Worm (Caenorhabditis elegans) whole organism, young adult: Measurements from ENCODE around the gene bed-2.

ENCODE experiments used
- B0019.2 ChIP-seq: fragments of 200-800 bp; sonication (Bioruptor generic); conservative IDR thresholded peaks from 2 replicates; pipeline ENCODE4 v1.3.6; 2022; ENCODE audit warnings: missing genetic modification reagents, missing genetic modification characterization, missing compliant biosample characterization
- F23B12.7 ChIP-seq: sonication (generic microtip); optimal IDR thresholded peaks from 2 replicates; lab custom pipeline; 2017; ENCODE audit warnings: missing genetic modification characterization, mild to moderate bottlenecking, missing compliant biosample characterization, antibody characterized with exemption, moderate library complexity; ENCODE audit not compliant: insufficient read depth
- F33H1.4 ChIP-seq: fragments of 200-800 bp; sonication (Bioruptor generic); IDR thresholded peaks from 2 replicates; pipeline ENCODE4 v1.3.6; 2022; ENCODE audit warnings: missing genetic modification reagents, missing genetic modification characterization, missing compliant biosample characterization
- F49E8.2 ChIP-seq: sonication (generic microtip); optimal IDR thresholded peaks from 3 replicates; lab custom pipeline; 2017; ENCODE audit warnings: missing genetic modification characterization, mild to moderate bottlenecking, missing compliant biosample characterization, antibody characterized with exemption, moderate library complexity; ENCODE audit not compliant: insufficient read depth
- F52B5.7 ChIP-seq: sonication (generic microtip); optimal IDR thresholded peaks from 2 replicates; lab custom pipeline; 2016; ENCODE audit warnings: mild to moderate bottlenecking, missing genetic modification characterization, missing compliant biosample characterization
- F55B11.4 ChIP-seq: sonication (generic microtip); optimal IDR thresholded peaks from 2 replicates; lab custom pipeline; 2016; ENCODE audit warnings: missing compliant biosample characterization, missing genetic modification characterization, borderline replicate concordance; ENCODE audit not compliant: insufficient read depth
- K12H6.12 ChIP-seq: fragments of 200-800 bp; sonication (Bioruptor generic); optimal IDR thresholded peaks from 2 replicates; lab custom pipeline; 2018; ENCODE audit warnings: mild to moderate bottlenecking, missing genetic modification characterization, missing compliant biosample characterization
- T07F8.4 ChIP-seq: sonication (generic microtip); optimal IDR thresholded peaks from 2 replicates; lab custom pipeline; 2016; ENCODE audit warnings: mild to moderate bottlenecking, missing genetic modification characterization, moderate library complexity, missing compliant biosample characterization
- Y53G8AR.9 ChIP-seq: fragments of 200-800 bp; sonication (Bioruptor generic); conservative IDR thresholded peaks from 2 replicates; pipeline ENCODE4 v1.3.6; 2022; ENCODE audit warnings: missing genetic modification reagents, missing genetic modification characterization, missing compliant biosample characterization
- Y79H2A.3 ChIP-seq: fragments of 200-800 bp; sonication (Bioruptor generic); conservative IDR thresholded peaks from 2 replicates; pipeline ENCODE4 v1.3.6; 2022; ENCODE audit warnings: missing genetic modification reagents, missing genetic modification characterization, missing compliant biosample characterization
- ama-1 ChIP-seq, 3 experiments: fragments of 150-350 bp in 1 of 3; sonication (generic microtip) in 2 of 3; optimal IDR thresholded peaks; 2 replicates each; lab custom pipeline; 2014 to 2018; ENCODE audit warnings: missing biosample characterization in 2 of 3, missing genetic modification characterization in 2 of 3, missing genetic modification reagents in 2 of 3
- aptf-3 ChIP-seq: fragments of 200-800 bp; sonication (Bioruptor generic); IDR thresholded peaks from 2 replicates; pipeline ENCODE4 v1.3.6; 2022; ENCODE audit warnings: missing genetic modification characterization, missing compliant biosample characterization
- attf-5 ChIP-seq: fragments of 200-800 bp; sonication (Bioruptor generic); optimal IDR thresholded peaks from 2 replicates; lab custom pipeline; 2018; ENCODE audit warnings: mild to moderate bottlenecking, missing genetic modification characterization, missing compliant biosample characterization
- bed-1 ChIP-seq: fragments of 200-800 bp; sonication (Bioruptor generic); IDR thresholded peaks from 2 replicates; pipeline ENCODE4 v1.3.6; 2022; ENCODE audit warnings: missing genetic modification reagents, missing genetic modification characterization, missing compliant biosample characterization
- bed-2 ChIP-seq: fragments of 200-800 bp; sonication (Bioruptor generic); IDR thresholded peaks from 2 replicates; pipeline ENCODE4 v1.3.6; 2022; ENCODE audit warnings: missing genetic modification reagents, missing genetic modification characterization, missing compliant biosample characterization
- ccch-3 ChIP-seq: fragments of 200-800 bp; sonication (Bioruptor generic); optimal IDR thresholded peaks from 2 replicates; lab custom pipeline; 2018; ENCODE audit warnings: mild to moderate bottlenecking, missing genetic modification characterization, missing compliant biosample characterization
- cebp-1 ChIP-seq, 2 experiments: fragments of 200-800 bp in 1 of 2; sonication (Bioruptor generic) in 1 of 2; sonication (generic microtip) in 1 of 2; IDR thresholded peaks in 1 of 2; optimal IDR thresholded peaks in 1 of 2; 2 replicates each; pipeline versions ENCODE4 v1.3.6 to Lab custom; 2017 to 2022; ENCODE audit warnings: missing compliant biosample characterization in 2 of 2, missing genetic modification characterization in 2 of 2, mild to moderate bottlenecking in 1 of 2, missing genetic modification reagents in 1 of 2, moderate library complexity in 1 of 2
- ceh-100 ChIP-seq: fragments of 200-800 bp; sonication (Bioruptor generic); IDR thresholded peaks from 2 replicates; pipeline ENCODE4 v1.3.6; 2022; ENCODE audit warnings: missing genetic modification reagents, missing genetic modification characterization, missing compliant biosample characterization
- ceh-91 ChIP-seq: fragments of 200-800 bp; sonication (Bioruptor generic); IDR thresholded peaks from 2 replicates; pipeline ENCODE4 v1.3.6; 2022; ENCODE audit warnings: missing genetic modification reagents, missing genetic modification characterization, missing compliant biosample characterization
- chd-7 ChIP-seq: sonication (generic microtip); optimal IDR thresholded peaks from 2 replicates; lab custom pipeline; 2016; ENCODE audit warnings: mild to moderate bottlenecking, missing genetic modification characterization, moderate library complexity, missing compliant biosample characterization
- die-1 ChIP-seq: sonication (generic microtip); optimal IDR thresholded peaks from 2 replicates; lab custom pipeline; 2016; ENCODE audit warnings: missing genotype, mild to moderate bottlenecking, missing genetic modification characterization, missing compliant biosample characterization
- efl-1 ChIP-seq: fragments of 150-350 bp; optimal IDR thresholded peaks from 2 replicates; lab custom pipeline; 2014; ENCODE audit warnings: missing biosample characterization, missing genetic modification reagents, missing genetic modification characterization
- egl-44 ChIP-seq: fragments of 200-800 bp; sonication (Bioruptor generic); IDR thresholded peaks from 2 replicates; pipeline ENCODE4 v1.3.6; 2022; ENCODE audit warnings: missing genetic modification reagents, missing genetic modification characterization, missing compliant biosample characterization
- ets-4 ChIP-seq: fragments of 200-800 bp; sonication (Bioruptor generic); optimal IDR thresholded peaks from 2 replicates; lab custom pipeline; 2018; ENCODE audit warnings: mild to moderate bottlenecking, missing genetic modification characterization, missing compliant biosample characterization
- him-1 ChIP-seq: sonication (generic microtip); optimal IDR thresholded peaks from 2 replicates; lab custom pipeline; 2016; ENCODE audit warnings: missing genotype, missing genetic modification reagents, missing genetic modification characterization, missing compliant biosample characterization
- hlh-12 ChIP-seq: sonication (generic microtip); optimal IDR thresholded peaks from 2 replicates; lab custom pipeline; 2016; ENCODE audit warnings: missing genetic modification characterization, missing compliant biosample characterization
- lag-1 ChIP-seq: fragments of 200-800 bp; sonication (Bioruptor generic); IDR thresholded peaks from 2 replicates; pipeline ENCODE4 v1.3.6; 2022; ENCODE audit warnings: missing genetic modification reagents, missing genetic modification characterization, missing compliant biosample characterization
- let-526 ChIP-seq: fragments of 200-800 bp; sonication (Bioruptor generic); IDR thresholded peaks from 2 replicates; pipeline ENCODE4 v1.3.6; 2022; ENCODE audit warnings: missing genetic modification reagents, missing genetic modification characterization, missing compliant biosample characterization
- lir-1 ChIP-seq: fragments of 200-800 bp; sonication (Bioruptor generic); conservative IDR thresholded peaks from 2 replicates; pipeline ENCODE4 v1.3.6; 2022; ENCODE audit warnings: missing genetic modification reagents, missing genetic modification characterization, missing compliant biosample characterization
- madf-10 ChIP-seq: sonication (generic microtip); optimal IDR thresholded peaks from 2 replicates; lab custom pipeline; 2016; ENCODE audit warnings: mild to moderate bottlenecking, missing genetic modification characterization, missing compliant biosample characterization
- mcd-1 ChIP-seq: fragments of 200-800 bp; sonication (Bioruptor generic); IDR thresholded peaks from 2 replicates; pipeline ENCODE4 v1.3.6; 2022; ENCODE audit warnings: missing genetic modification reagents, missing genetic modification characterization, missing compliant biosample characterization
- nfya-1 ChIP-seq: sonication (generic microtip); optimal IDR thresholded peaks from 2 replicates; lab custom pipeline; 2017; ENCODE audit warnings: antibody characterized with exemption, missing compliant biosample characterization, missing genetic modification characterization, borderline replicate concordance; ENCODE audit not compliant: insufficient read depth
- nhr-80 ChIP-seq: sonication (generic microtip); optimal IDR thresholded peaks from 2 replicates; lab custom pipeline; 2016; ENCODE audit warnings: missing genetic modification characterization, missing compliant biosample characterization
- pbrm-1 ChIP-seq: fragments of 200-800 bp; sonication (Bioruptor generic); IDR thresholded peaks from 2 replicates; pipeline ENCODE4 v1.3.6; 2022; ENCODE audit warnings: missing genetic modification reagents, missing genetic modification characterization, missing compliant biosample characterization
- rec-8 ChIP-seq, 2 experiments: sonication (generic microtip); optimal IDR thresholded peaks; 2 replicates each; lab custom pipeline; 2016; ENCODE audit warnings: mild to moderate bottlenecking in 2 of 2, missing genetic modification characterization in 2 of 2, missing genetic modification reagents in 2 of 2, missing genotype in 2 of 2, missing biosample characterization in 1 of 2, missing compliant biosample characterization in 1 of 2, moderate library complexity in 1 of 2
- repo-1 ChIP-seq: sonication (generic microtip); optimal IDR thresholded peaks from 2 replicates; lab custom pipeline; 2017; ENCODE audit warnings: mild to moderate bottlenecking, missing genetic modification characterization, missing compliant biosample characterization
- snpc-1.3 ChIP-seq: sonication (generic microtip); optimal IDR thresholded peaks from 2 replicates; lab custom pipeline; 2017; ENCODE audit warnings: missing genetic modification characterization, mild to moderate bottlenecking, missing compliant biosample characterization, antibody characterized with exemption, moderate library complexity, missing genotype, missing genetic modification reagents; ENCODE audit not compliant: insufficient read depth
- snpc-4 ChIP-seq, 5 experiments: fragments of 150-350 bp in 1 of 5; sonication (generic microtip) in 4 of 5; optimal IDR thresholded peaks; 2 replicates each; lab custom pipeline; 2014 to 2018; ENCODE audit warnings: missing genetic modification characterization in 5 of 5, missing biosample characterization in 3 of 5, antibody characterized with exemption in 2 of 5, mild to moderate bottlenecking in 2 of 5, missing compliant biosample characterization in 2 of 5, missing genotype in 2 of 5, moderate library complexity in 2 of 5, missing genetic modification reagents in 1 of 5
- tbx-9 ChIP-seq: sonication (generic microtip); optimal IDR thresholded peaks from 2 replicates; lab custom pipeline; 2016; ENCODE audit warnings: borderline replicate concordance, missing genetic modification characterization, inconsistent platforms, missing compliant biosample characterization
- unc-130 ChIP-seq: sonication (generic microtip); optimal IDR thresholded peaks from 2 replicates; lab custom pipeline; 2016; ENCODE audit warnings: missing genetic modification reagents, missing genetic modification characterization, missing compliant biosample characterization
- xnd-1 ChIP-seq: sonication (generic microtip); optimal IDR thresholded peaks from 2 replicates; lab custom pipeline; 2016; ENCODE audit warnings: missing genotype, missing genetic modification reagents, missing genetic modification characterization, missing compliant biosample characterization
- zfh-2 ChIP-seq: fragments of 200-800 bp; sonication (Bioruptor generic); conservative IDR thresholded peaks from 2 replicates; pipeline ENCODE4 v1.3.6; 2022; ENCODE audit warnings: missing genetic modification reagents, missing genetic modification characterization, missing compliant biosample characterization
- ztf-26 ChIP-seq: sonication (generic microtip); optimal IDR thresholded peaks from 2 replicates; lab custom pipeline; 2017; ENCODE audit warnings: missing genetic modification characterization, missing compliant biosample characterization
- ztf-6 ChIP-seq: fragments of 200-800 bp; sonication (Bioruptor generic); IDR thresholded peaks from 2 replicates; pipeline ENCODE4 v1.3.6; 2022; ENCODE audit warnings: missing genetic modification reagents, missing genetic modification characterization, missing compliant biosample characterization

Gene bed-2

ce11 chrIII:11465394-11465948 lies 5.1 kb downstream of the bed-2 start (continued):
- TF ChIP-seq ceh-91 (no peak), snpc-1.3 (tag; lab: Kevin White, UChicago) (no peak), lir-1 (GFP tag; lab: Robert Waterston, UW) (no peak), nfya-1 (no peak), F23B12.7 (no peak), ama-1 (optimal IDR thresholded peaks at IDR 0.05; lab: Kevin White, UChicago) (no peak), ama-1 (GFP tag; optimal IDR thresholded peaks at IDR 0.05; lab: Kevin White, UChicago) (no peak), repo-1 (tag; lab: Kevin White, UChicago) (no peak), ztf-26 (tag; lab: Kevin White, UChicago) (no peak), let-526 (no peak), Y53G8AR.9 (GFP tag; lab: Robert Waterston, UW) (no peak), rec-8 (tag; optimal IDR thresholded peaks at IDR 0.05; lab: Kevin White, UChicago) (no peak), cebp-1 (GFP tag; IDR thresholded peaks at IDR 0.05; lab: Robert Waterston, UW) (no peak), cebp-1 (tag; optimal IDR thresholded peaks at IDR 0.05; lab: Kevin White, UChicago) (no peak), die-1 (tag; lab: Kevin White, UChicago) (no peak), pbrm-1 (GFP tag; lab: Robert Waterston, UW) (no peak), lag-1 (GFP tag; lab: Robert Waterston, UW) (no peak), aptf-3 (no peak), egl-44 (GFP tag; lab: Robert Waterston, UW) (no peak), zfh-2 (GFP tag; lab: Robert Waterston, UW) (no peak), ets-4 (GFP tag; lab: Kevin White, UChicago) (peak; percentile 25), nhr-80 (tag; lab: Kevin White, UChicago) (peak; percentile 87), snpc-4 (GFP tag; optimal IDR thresholded peaks at IDR 0.05; lab: Kevin White, UChicago) (no peak), snpc-4 (tag; optimal IDR thresholded peaks at IDR 0.05; lab: Kevin White, UChicago) (peak; percentile 59 to 92 (median 88)), ceh-100 (GFP tag; lab: Robert Waterston, UW) (no peak), F49E8.2 (tag; lab: Kevin White, UChicago) (no peak), tbx-9 (tag; lab: Kevin White, UChicago) (no peak), F55B11.4 (tag; lab: Kevin White, UChicago) (no peak), T07F8.4 (no peak), xnd-1 (tag; lab: Kevin White, UChicago) (no peak)
- TF ChIP-seq, all 124 proteins: peak for 7

- TF ChIP-seq unc-130 (GFP tag; lab: Kevin White, UChicago) (no peak), bed-2 (GFP tag; lab: Robert Waterston, UW) (no peak), madf-10 (tag; lab: Kevin White, UChicago) (peak; percentile 72), snpc-1.3 (tag; lab: Kevin White, UChicago) (no peak), Y79H2A.3 (GFP tag; lab: Robert Waterston, UW) (no peak), hlh-12 (tag; lab: Kevin White, UChicago) (no peak), F49E8.2 (tag; lab: Kevin White, UChicago) (no peak), tbx-9 (tag; lab: Kevin White, UChicago) (no peak), chd-7 (tag; lab: Kevin White, UChicago) (peak; percentile 49), F33H1.4 (no peak), nhr-80 (tag; lab: Kevin White, UChicago) (peak; percentile 64), F52B5.7 (tag; lab: Kevin White, UChicago) (peak; percentile 46), efl-1 (no peak), K12H6.12 (tag; lab: Kevin White, UChicago) (no peak), ccch-3 (GFP tag; lab: Kevin White, UChicago) (no peak), die-1 (tag; lab: Kevin White, UChicago) (peak; percentile 14), ets-4 (GFP tag; lab: Kevin White, UChicago) (peak; percentile 24), him-1 (tag; lab: Kevin White, UChicago) (no peak), F55B11.4 (tag; lab: Kevin White, UChicago) (no peak), ztf-6 (GFP tag; lab: Robert Waterston, UW) (no peak), mcd-1 (peak; percentile 68), Y53G8AR.9 (GFP tag; lab: Robert Waterston, UW) (0 out of 2 replicates have a peak, but pooled peaks have one; percentile 35), bed-1 (no peak), B0019.2 (GFP tag; lab: Robert Waterston, UW) (no peak), attf-5 (GFP tag; lab: Kevin White, UChicago) (peak; percentile 33)
Measured at ce11 chrIII:11463726-11464125, 6.9 kb downstream of the bed-2 start.
